Worm (Caenorhabditis elegans) whole organism, young adult: ENCODE data around the gene tsp-20.

ENCODE experiments used
- B0035.1 ChIP-seq: sonication (generic microtip); optimal IDR thresholded peaks from 2 replicates; lab custom pipeline; 2016; ENCODE audit warnings: missing genetic modification characterization, mild to moderate bottlenecking, missing compliant biosample characterization, missing genotype, missing genetic modification reagents
- F23B12.7 ChIP-seq: sonication (generic microtip); optimal IDR thresholded peaks from 2 replicates; lab custom pipeline; 2017; ENCODE audit warnings: missing genetic modification characterization, mild to moderate bottlenecking, missing compliant biosample characterization, antibody characterized with exemption, moderate library complexity; ENCODE audit not compliant: insufficient read depth
- ceh-100 ChIP-seq: fragments of 200-800 bp; sonication (Bioruptor generic); IDR thresholded peaks from 2 replicates; pipeline ENCODE4 v1.3.6; 2022; ENCODE audit warnings: missing genetic modification reagents, missing genetic modification characterization, missing compliant biosample characterization
- ceh-91 ChIP-seq: fragments of 200-800 bp; sonication (Bioruptor generic); IDR thresholded peaks from 2 replicates; pipeline ENCODE4 v1.3.6; 2022; ENCODE audit warnings: missing genetic modification reagents, missing genetic modification characterization, missing compliant biosample characterization
- chd-7 ChIP-seq: sonication (generic microtip); optimal IDR thresholded peaks from 2 replicates; lab custom pipeline; 2016; ENCODE audit warnings: mild to moderate bottlenecking, missing genetic modification characterization, moderate library complexity, missing compliant biosample characterization
- ets-4 ChIP-seq: fragments of 200-800 bp; sonication (Bioruptor generic); optimal IDR thresholded peaks from 2 replicates; lab custom pipeline; 2018; ENCODE audit warnings: mild to moderate bottlenecking, missing genetic modification characterization, missing compliant biosample characterization
- lin-40 ChIP-seq: sonication (generic microtip); optimal IDR thresholded peaks from 2 replicates; lab custom pipeline; 2016; ENCODE audit warnings: missing genetic modification characterization, mild to moderate bottlenecking, missing compliant biosample characterization, missing genotype, missing genetic modification reagents
- nhr-80 ChIP-seq: sonication (generic microtip); optimal IDR thresholded peaks from 2 replicates; lab custom pipeline; 2016; ENCODE audit warnings: missing genetic modification characterization, missing compliant biosample characterization
- ztf-26 ChIP-seq: sonication (generic microtip); optimal IDR thresholded peaks from 2 replicates; lab custom pipeline; 2017; ENCODE audit warnings: missing genetic modification characterization, missing compliant biosample characterization

DNA sequence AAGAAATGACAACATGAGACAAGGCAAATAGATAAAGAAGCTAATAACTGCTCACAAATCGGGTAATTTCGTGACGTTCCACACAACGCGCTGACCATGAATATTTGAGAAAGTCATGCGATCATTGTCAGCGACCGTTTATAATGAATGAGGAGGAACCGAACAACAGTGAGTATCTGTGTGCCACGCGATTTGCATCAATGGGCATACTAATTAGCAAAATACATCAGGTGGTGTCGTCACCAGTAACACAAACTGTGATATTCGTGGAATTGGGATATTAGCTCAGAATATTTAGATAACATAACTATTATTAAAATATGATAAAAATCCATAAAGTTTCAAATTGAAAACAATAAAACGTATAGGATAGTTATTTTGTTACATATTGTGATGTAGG is 824 bp upstream of the tsp-20 start:
- no peak for TF ChIP-seq B0035.1
- TF ChIP-seq lin-40 (tag; lab: Kevin White, UChicago): no peak
- no peak for TF ChIP-seq chd-7 (tag; lab: Kevin White, UChicago)
- TF ChIP-seq ceh-100 (GFP tag; lab: Robert Waterston, UW): no peak
- no peak for TF ChIP-seq nhr-80 (tag; lab: Kevin White, UChicago)
- TF ChIP-seq F23B12.7: no peak
- no peak for TF ChIP-seq ceh-91 (GFP tag; lab: Robert Waterston, UW)
- TF ChIP-seq ets-4 (GFP tag; lab: Kevin White, UChicago): no peak
- TF ChIP-seq ztf-26 (tag; lab: Kevin White, UChicago): no peak
